Worm (Caenorhabditis elegans) whole organism, L4 larva: Measurements from ENCODE around the gene Y55F3BL.6.

Experiments
- F49E8.2 ChIP-seq: sonication (generic microtip); optimal IDR thresholded peaks from 2 replicates; lab custom pipeline; 2016; ENCODE audit warnings: missing compliant biosample characterization, mild to moderate bottlenecking, missing genetic modification characterization, borderline replicate concordance
- Y5F2A.4 ChIP-seq: fragments of 200-800 bp; sonication (Bioruptor generic); optimal IDR thresholded peaks from 2 replicates; lab custom pipeline; 2018; ENCODE audit warnings: mild to moderate bottlenecking, missing genetic modification characterization, missing compliant biosample characterization
- Y75B8A.6 ChIP-seq: fragments of 200-800 bp; sonication (Bioruptor generic); IDR thresholded peaks from 2 replicates; pipeline ENCODE4 v1.3.6; 2022; ENCODE audit warnings: missing genetic modification reagents, missing genetic modification characterization, missing compliant biosample characterization
- ZK546.5 ChIP-seq, 2 experiments: sonication (generic microtip); optimal IDR thresholded peaks; 2 replicates each; lab custom pipeline; 2017; ENCODE audit warnings: missing biosample characterization in 2 of 2, missing genetic modification characterization in 2 of 2
- aha-1 ChIP-seq: fragments of 150-350 bp; peaks from one replicate; lab custom pipeline; 2014; ENCODE audit warnings: missing biosample characterization, missing genetic modification characterization
- ceh-20 ChIP-seq: fragments of 200-800 bp; sonication (Bioruptor generic); IDR thresholded peaks from 2 replicates; pipeline ENCODE4 v1.3.6; 2022; ENCODE audit warnings: missing genetic modification reagents, missing genetic modification characterization, missing compliant biosample characterization
- ceh-28 ChIP-seq: fragments of 150-350 bp; optimal IDR thresholded peaks from 2 replicates; lab custom pipeline; 2014; ENCODE audit warnings: missing biosample characterization, missing genetic modification reagents, missing genetic modification characterization
- cey-2 ChIP-seq: sonication (generic microtip); optimal IDR thresholded peaks from 3 replicates; lab custom pipeline; 2017; ENCODE audit warnings: missing genetic modification characterization, mild to moderate bottlenecking, missing compliant biosample characterization, antibody characterized with exemption, borderline replicate concordance; ENCODE audit not compliant: insufficient read depth
- duxl-1 ChIP-seq: sonication (generic microtip); optimal IDR thresholded peaks from 2 replicates; lab custom pipeline; 2016; ENCODE audit warnings: mild to moderate bottlenecking, missing genetic modification characterization, moderate library complexity, missing compliant biosample characterization; ENCODE audit not compliant: poor library complexity
- gei-8 ChIP-seq: fragments of 200-800 bp; sonication (Bioruptor generic); optimal IDR thresholded peaks from 2 replicates; lab custom pipeline; 2018; ENCODE audit warnings: mild to moderate bottlenecking, missing genetic modification characterization, missing compliant biosample characterization
- madf-5 ChIP-seq, 2 experiments: fragments of 200-800 bp; sonication (Bioruptor generic); IDR thresholded peaks; 2 replicates each; pipeline ENCODE4 v1.3.6; 2022; ENCODE audit warnings: missing compliant biosample characterization in 2 of 2, missing genetic modification characterization in 2 of 2
- mxl-2 ChIP-seq: fragments of 200-800 bp; sonication (Bioruptor generic); conservative IDR thresholded peaks from 2 replicates; pipeline ENCODE4 v1.3.6; 2022; ENCODE audit warnings: missing genetic modification reagents, missing genetic modification characterization, missing compliant biosample characterization
- nhr-102 ChIP-seq: sonication (generic microtip); optimal IDR thresholded peaks from 2 replicates; lab custom pipeline; 2016; ENCODE audit warnings: mild to moderate bottlenecking, missing genetic modification characterization, moderate library complexity, missing compliant biosample characterization
- nhr-11 ChIP-seq: fragments of 150-350 bp; optimal IDR thresholded peaks from 2 replicates; lab custom pipeline; 2014; ENCODE audit warnings: missing biosample characterization, missing genetic modification characterization
- nhr-48 ChIP-seq: sonication (generic microtip); optimal IDR thresholded peaks from 2 replicates; lab custom pipeline; 2016; ENCODE audit warnings: mild to moderate bottlenecking, missing genetic modification characterization, missing compliant biosample characterization
- snpc-1.2 ChIP-seq: fragments of 200-800 bp; sonication (Bioruptor generic); IDR thresholded peaks from 2 replicates; pipeline ENCODE4 v1.3.6; 2022; ENCODE audit warnings: missing genetic modification reagents, missing genetic modification characterization, missing compliant biosample characterization
- snpc-4 ChIP-seq: fragments of 150-350 bp; optimal IDR thresholded peaks from 2 replicates; lab custom pipeline; 2014; ENCODE audit warnings: missing biosample characterization, missing genetic modification characterization
- unc-130 ChIP-seq: sonication (generic microtip); optimal IDR thresholded peaks from 2 replicates; lab custom pipeline; 2016; ENCODE audit warnings: missing genetic modification reagents, missing genetic modification characterization, missing compliant biosample characterization
- unc-39 ChIP-seq: sonication (generic microtip); optimal IDR thresholded peaks from 2 replicates; lab custom pipeline; 2017; ENCODE audit warnings: missing biosample characterization, missing genetic modification characterization
- unc-62 ChIP-seq, 3 experiments: fragments of 150-350 bp in 1 of 3; sonication (generic microtip); optimal IDR thresholded peaks in 2 of 3; peaks in 1 of 3; 1 replicate in 1 of 3; 2 replicates in 2 of 3; lab custom pipeline; 2014 to 2017; ENCODE audit warnings: missing biosample characterization in 3 of 3, missing genetic modification characterization in 3 of 3, missing genetic modification reagents in 3 of 3, missing genotype in 1 of 3
- ztf-7 ChIP-seq: fragments of 150-350 bp; optimal IDR thresholded peaks from 2 replicates; lab custom pipeline; 2014; ENCODE audit warnings: missing biosample characterization, missing genetic modification characterization

The Y55F3BL.6 gene

DNA sequence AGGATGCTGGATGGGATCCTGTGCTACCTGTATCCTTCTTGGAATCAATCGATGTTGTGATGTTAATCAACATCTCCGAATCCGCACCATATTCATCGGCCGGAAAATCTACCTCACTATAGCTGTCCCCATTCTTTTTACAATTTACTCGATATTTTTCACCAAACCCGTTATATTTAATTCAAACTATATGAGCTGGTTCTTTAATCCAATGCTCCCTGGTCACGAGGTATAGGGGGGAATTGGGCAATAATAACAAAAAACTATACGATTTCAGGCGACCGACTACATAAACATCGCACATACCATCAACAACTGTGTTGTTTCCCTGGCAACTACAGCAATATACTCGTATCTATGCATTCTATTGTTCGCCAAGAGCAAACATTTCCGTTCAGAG, 49.3 kb downstream of the Y55F3BL.6 start:
- TF ChIP-seq aha-1 (tag; lab: Kevin White, UChicago) (peak; percentile 63), unc-62 (GFP tag; optimal IDR thresholded peaks at IDR 0.05 in 1 of 2; lab: Kevin White, UChicago) (peak in 1 of 2 experiments; percentile 47), unc-62 (tag; optimal IDR thresholded peaks at IDR 0.05; lab: Kevin White, UChicago) (no peak), nhr-48 (no peak), unc-39 (no peak)

DNA sequence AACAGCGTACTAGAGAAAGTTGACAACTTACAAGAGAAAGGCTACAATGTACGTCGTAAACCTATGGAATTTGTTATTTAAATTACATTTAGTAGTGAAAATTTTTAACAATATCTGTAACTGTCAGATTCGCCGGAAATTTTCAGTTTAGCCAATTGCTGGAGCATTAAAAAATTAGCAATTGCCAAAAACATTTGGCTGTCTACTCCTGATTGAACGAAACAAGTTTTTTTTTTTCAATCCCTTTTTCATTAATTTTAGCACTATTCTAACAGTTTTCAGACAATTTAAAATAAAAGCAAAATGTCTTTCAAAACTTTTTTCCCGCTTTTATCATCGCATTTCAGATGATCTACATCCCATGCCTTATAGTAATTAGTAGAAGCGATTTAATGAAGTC, 49.9 kb downstream of the Y55F3BL.6 start:
- TF ChIP-seq F49E8.2 (tag; lab: Kevin White, UChicago) = no peak
- peak; percentile 38 for TF ChIP-seq aha-1 (tag; lab: Kevin White, UChicago)
- TF ChIP-seq unc-62 (GFP tag; optimal IDR thresholded peaks at IDR 0.05 in 1 of 2; lab: Kevin White, UChicago) = peak in 1 of 2 experiments; percentile 94
- TF ChIP-seq unc-62 (tag; optimal IDR thresholded peaks at IDR 0.05; lab: Kevin White, UChicago) = no peak
- TF ChIP-seq Y75B8A.6 (GFP tag; lab: Robert Waterston, UW) = no peak

- no peak for TF ChIP-seq Y5F2A.4 (GFP tag; lab: Kevin White, UChicago)
- no peak for TF ChIP-seq snpc-1.2 (GFP tag; lab: Robert Waterston, UW)
- no peak for TF ChIP-seq mxl-2 (GFP tag; lab: Robert Waterston, UW)
- no peak for TF ChIP-seq ceh-20 (GFP tag; lab: Robert Waterston, UW)
- TF ChIP-seq gei-8 = no peak
- TF ChIP-seq unc-130 (GFP tag; lab: Kevin White, UChicago) = no peak
- no peak for TF ChIP-seq nhr-102 (tag; lab: Kevin White, UChicago)
- TF ChIP-seq Y75B8A.6 (GFP tag; lab: Robert Waterston, UW) = no peak
- TF ChIP-seq duxl-1 = no peak
- TF ChIP-seq cey-2 (tag; lab: Kevin White, UChicago) = no peak
- no peak for TF ChIP-seq ztf-7 (tag; lab: Kevin White, UChicago)
- TF ChIP-seq ceh-28 (tag; lab: Kevin White, UChicago) = no peak
- TF ChIP-seq ZK546.5 (tag; optimal IDR thresholded peaks at IDR 0.05; lab: Kevin White, UChicago) = no peak
- no peak for TF ChIP-seq snpc-4 (tag; lab: Kevin White, UChicago)
- no peak for TF ChIP-seq madf-5 (GFP tag; IDR thresholded peaks at IDR 0.05; lab: Robert Waterston, UW)
- no peak for TF ChIP-seq nhr-11 (tag; lab: Kevin White, UChicago)
These were observed 50.5 kb downstream of the Y55F3BL.6 start, which contains the start of gene srt-23 for ce11 chrIV:756421-756820. Gene srt-23 (plus strand): TSS chrIV:756721.
